Worm (Caenorhabditis elegans) whole organism, L2 larva: ENCODE measurements around the gene C14A4.13.

Experiments used
- F13H6.1 ChIP-seq: sonication (generic microtip); optimal IDR thresholded peaks from 2 replicates; lab custom pipeline; 2016; ENCODE audit warnings: missing genetic modification characterization, missing compliant biosample characterization
- Y55F3AM.14 ChIP-seq: fragments of 200-800 bp; sonication (Bioruptor generic); optimal IDR thresholded peaks from 2 replicates; lab custom pipeline; 2018; ENCODE audit warnings: mild to moderate bottlenecking, missing genetic modification characterization, missing compliant biosample characterization
- ama-1 ChIP-seq: fragments of 150-350 bp; optimal IDR thresholded peaks from 2 replicates; lab custom pipeline; 2018; ENCODE audit warnings: inconsistent platforms
- blmp-1 ChIP-seq: sonication (generic microtip); optimal IDR thresholded peaks from 2 replicates; lab custom pipeline; 2017; ENCODE audit warnings: missing genetic modification characterization, mild to moderate bottlenecking, missing compliant biosample characterization, antibody characterized with exemption, moderate library complexity; ENCODE audit not compliant: insufficient read depth
- ceh-16 ChIP-seq: fragments of 150-350 bp; optimal IDR thresholded peaks from 2 replicates; lab custom pipeline; 2014; ENCODE audit warnings: missing biosample characterization, missing genetic modification characterization
- crh-2 ChIP-seq: sonication (generic microtip); optimal IDR thresholded peaks from 2 replicates; lab custom pipeline; 2017; ENCODE audit warnings: missing biosample characterization, missing genetic modification characterization
- dmd-4 ChIP-seq: sonication (generic microtip); optimal IDR thresholded peaks from 2 replicates; lab custom pipeline; 2017; ENCODE audit warnings: missing biosample characterization, missing genetic modification characterization
- elt-3 ChIP-seq: sonication (generic microtip); optimal IDR thresholded peaks from 2 replicates; lab custom pipeline; 2017; ENCODE audit warnings: missing biosample characterization, missing genetic modification characterization
- fos-1 ChIP-seq: fragments of 150-350 bp; optimal IDR thresholded peaks from 2 replicates; lab custom pipeline; 2014; ENCODE audit warnings: missing biosample characterization, missing genetic modification characterization
- gmeb-1 ChIP-seq: fragments of 150-350 bp; optimal IDR thresholded peaks from 2 replicates; lab custom pipeline; 2014; ENCODE audit warnings: missing biosample characterization, missing genetic modification characterization
- lin-13 ChIP-seq: fragments of 150-350 bp; optimal IDR thresholded peaks from 2 replicates; lab custom pipeline; 2014; ENCODE audit warnings: missing biosample characterization, missing genetic modification reagents, missing genetic modification characterization
- lin-39 ChIP-seq: fragments of 150-350 bp; optimal IDR thresholded peaks from 2 replicates; lab custom pipeline; 2014; ENCODE audit warnings: missing biosample characterization, missing genetic modification reagents, missing genetic modification characterization
- lsy-2 ChIP-seq, 2 experiments: fragments of 150-350 bp in 1 of 2; sonication (generic microtip) in 1 of 2; optimal IDR thresholded peaks; 2 replicates each; lab custom pipeline; 2014 to 2017; ENCODE audit warnings: missing biosample characterization in 2 of 2, missing genetic modification characterization in 2 of 2
- mab-5 ChIP-seq: fragments of 150-350 bp; optimal IDR thresholded peaks from 2 replicates; lab custom pipeline; 2014; ENCODE audit warnings: missing biosample characterization, missing genetic modification characterization
- mbf-1 ChIP-seq: sonication (generic microtip); optimal IDR thresholded peaks from 2 replicates; lab custom pipeline; 2017; ENCODE audit warnings: missing biosample characterization, missing genetic modification characterization
- mdl-1 ChIP-seq, 2 experiments: fragments of 150-350 bp in 1 of 2; sonication (generic microtip) in 1 of 2; optimal IDR thresholded peaks; 2 replicates each; lab custom pipeline; 2017; ENCODE audit warnings: missing biosample characterization in 2 of 2, missing genetic modification characterization in 2 of 2
- nhr-10 ChIP-seq: sonication (generic microtip); optimal IDR thresholded peaks from 2 replicates; lab custom pipeline; 2017; ENCODE audit warnings: missing biosample characterization, missing genetic modification characterization
- nhr-11 ChIP-seq: fragments of 150-350 bp; optimal IDR thresholded peaks from 2 replicates; lab custom pipeline; 2014; ENCODE audit warnings: missing biosample characterization, missing genetic modification characterization
- nhr-129 ChIP-seq: fragments of 150-350 bp; optimal IDR thresholded peaks from 2 replicates; lab custom pipeline; 2014; ENCODE audit warnings: missing biosample characterization, missing genetic modification characterization
- nhr-21 ChIP-seq: fragments of 150-350 bp; optimal IDR thresholded peaks from 2 replicates; lab custom pipeline; 2014; ENCODE audit warnings: missing biosample characterization, missing genetic modification characterization
- nhr-23 ChIP-seq: fragments of 150-350 bp; optimal IDR thresholded peaks from 2 replicates; lab custom pipeline; 2014; ENCODE audit warnings: missing biosample characterization, missing genetic modification reagents, missing genetic modification characterization
- nhr-237 ChIP-seq: fragments of 150-350 bp; optimal IDR thresholded peaks from 2 replicates; lab custom pipeline; 2014; ENCODE audit warnings: missing biosample characterization, missing genetic modification characterization
- nhr-25 ChIP-seq: fragments of 150-350 bp; sonication (generic microtip); optimal IDR thresholded peaks from 3 replicates; lab custom pipeline; 2014; ENCODE audit warnings: missing biosample characterization, missing genetic modification characterization
- nhr-77 ChIP-seq: fragments of 150-350 bp; optimal IDR thresholded peaks from 2 replicates; lab custom pipeline; 2014; ENCODE audit warnings: missing biosample characterization, missing genetic modification characterization
- peb-1 ChIP-seq: fragments of 150-350 bp; optimal IDR thresholded peaks from 2 replicates; lab custom pipeline; 2014; ENCODE audit warnings: missing biosample characterization, missing genetic modification characterization
- skn-1 ChIP-seq: sonication (generic microtip); optimal IDR thresholded peaks from 2 replicates; lab custom pipeline; 2017; ENCODE audit warnings: missing biosample characterization, missing genetic modification characterization
- sma-3 ChIP-seq: sonication (generic microtip); optimal IDR thresholded peaks from 2 replicates; lab custom pipeline; 2016; ENCODE audit warnings: missing genetic modification reagents, missing genetic modification characterization, missing compliant biosample characterization
- sma-9 ChIP-seq, 2 experiments: fragments of 150-350 bp in 1 of 2; sonication (generic microtip) in 1 of 2; optimal IDR thresholded peaks; 2 replicates each; lab custom pipeline; 2014 to 2016; ENCODE audit warnings: missing genetic modification characterization in 2 of 2, mild to moderate bottlenecking in 1 of 2, missing biosample characterization in 1 of 2, missing compliant biosample characterization in 1 of 2, missing genetic modification reagents in 1 of 2, moderate library complexity in 1 of 2
- snpc-4 ChIP-seq: fragments of 150-350 bp; optimal IDR thresholded peaks from 2 replicates; lab custom pipeline; 2014; ENCODE audit warnings: missing biosample characterization, missing genetic modification characterization
- unc-39 ChIP-seq: fragments of 150-350 bp; optimal IDR thresholded peaks from 2 replicates; lab custom pipeline; 2014; ENCODE audit warnings: missing biosample characterization, missing genetic modification characterization
- unc-55 ChIP-seq: fragments of 150-350 bp; sonication (generic microtip); optimal IDR thresholded peaks from 3 replicates; lab custom pipeline; 2014; ENCODE audit warnings: missing biosample characterization, missing genetic modification reagents, missing genetic modification characterization
- unc-62 ChIP-seq: fragments of 150-350 bp; optimal IDR thresholded peaks from 2 replicates; lab custom pipeline; 2014; ENCODE audit warnings: missing biosample characterization, missing genetic modification reagents, missing genetic modification characterization
- zag-1 ChIP-seq: fragments of 150-350 bp; optimal IDR thresholded peaks from 2 replicates; lab custom pipeline; 2014; ENCODE audit warnings: missing biosample characterization, missing genetic modification characterization
- ztf-1 ChIP-seq: fragments of 200-800 bp; sonication (Bioruptor generic); conservative IDR thresholded peaks from 2 replicates; pipeline ENCODE4 v1.3.6; 2022; ENCODE audit warnings: missing genetic modification characterization, missing compliant biosample characterization
- ztf-11 ChIP-seq: sonication (generic microtip); optimal IDR thresholded peaks from 2 replicates; lab custom pipeline; 2017; ENCODE audit warnings: missing biosample characterization, missing genetic modification characterization

The C14A4.13 gene

DNA sequence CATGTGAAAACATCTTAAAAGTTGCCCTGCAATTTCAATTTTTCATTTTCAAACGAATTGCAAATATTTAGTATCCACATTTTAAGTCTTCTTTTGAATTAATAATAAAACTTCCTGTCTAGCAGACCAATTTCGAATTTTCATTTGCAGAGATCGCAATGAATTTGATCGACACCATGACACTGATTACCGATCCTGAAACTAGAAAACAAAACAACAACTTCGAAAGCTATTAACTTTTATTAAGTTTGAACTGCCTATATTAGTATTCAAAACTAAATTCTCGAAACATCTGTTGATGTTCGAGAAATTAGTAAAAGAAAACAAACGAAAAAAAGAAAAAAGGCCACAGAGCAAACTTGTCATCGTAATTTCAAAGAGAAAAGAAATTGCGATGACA lies 44.1 kb upstream of the C14A4.13 start:
- TF ChIP-seq sma-3 (no peak), blmp-1 (tag; lab: Kevin White, UChicago) (no peak), mab-5 (tag; lab: Kevin White, UChicago) (no peak), ama-1 (lab: Kevin White, UChicago) (no peak), sma-9 (GFP tag; optimal IDR thresholded peaks at IDR 0.05; lab: Kevin White, UChicago) (no peak), sma-9 (tag; optimal IDR thresholded peaks at IDR 0.05; lab: Kevin White, UChicago) (no peak), skn-1 (tag; lab: Kevin White, UChicago) (no peak), lin-39 (tag; lab: Kevin White, UChicago) (no peak), unc-39 (tag; lab: Kevin White, UChicago) (no peak), F13H6.1 (tag; lab: Kevin White, UChicago) (no peak), nhr-11 (tag; lab: Kevin White, UChicago) (no peak), dmd-4 (tag; lab: Kevin White, UChicago) (no peak), mdl-1 (tag; optimal IDR thresholded peaks at IDR 0.05; lab: Kevin White, UChicago) (no peak), nhr-237 (tag; lab: Kevin White, UChicago) (no peak), snpc-4 (tag; lab: Kevin White, UChicago) (no peak), ztf-1 (GFP tag; lab: Robert Waterston, UW) (no peak), nhr-25 (tag; lab: Kevin White, UChicago) (no peak), zag-1 (no peak), nhr-21 (tag; lab: Kevin White, UChicago) (no peak)

DNA sequence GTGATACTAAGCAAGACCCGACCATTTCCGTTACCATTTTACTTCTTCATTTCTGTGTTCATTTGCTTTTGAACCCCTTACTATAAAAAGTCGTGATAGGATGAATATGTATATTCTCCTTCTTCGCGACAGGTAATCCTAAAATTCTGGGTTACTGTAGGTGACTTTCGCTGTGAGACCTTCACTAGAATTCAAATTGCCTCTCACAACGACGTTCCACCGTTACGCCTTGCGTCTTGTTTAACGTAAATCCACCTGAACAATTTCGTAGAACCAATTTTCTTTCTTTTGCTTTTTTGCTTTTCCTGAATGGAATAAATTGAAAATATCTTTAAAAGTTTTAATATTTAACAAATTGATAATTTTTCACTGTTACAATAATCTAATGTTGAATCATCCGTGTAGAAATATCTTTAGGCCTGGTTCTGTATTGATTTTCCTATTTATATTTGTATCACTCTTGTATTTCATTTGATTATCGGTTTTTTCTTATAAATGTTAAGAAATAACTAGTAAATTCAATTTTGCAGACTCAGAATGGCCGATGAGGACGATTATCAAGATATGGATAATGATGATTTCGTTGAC lies 39.3 kb upstream of the C14A4.13 start, which contains the start of gene rpb-6:
TSS of gene rpb-6 (plus strand) at position 538 of the 588 bp plus-strand sequence.
- TF ChIP-seq ceh-16 = no peak
- no peak for TF ChIP-seq mab-5 (tag; lab: Kevin White, UChicago)
- peak; percentile 56 for TF ChIP-seq unc-55 (GFP tag; lab: Kevin White, UChicago)
- TF ChIP-seq blmp-1 (tag; lab: Kevin White, UChicago) = no peak
- TF ChIP-seq gmeb-1 (tag; lab: Kevin White, UChicago) = peak; percentile 78
- TF ChIP-seq lsy-2 (tag; optimal IDR thresholded peaks at IDR 0.05; lab: Kevin White, UChicago) = peak in 1 of 2 experiments; percentile 59

DNA sequence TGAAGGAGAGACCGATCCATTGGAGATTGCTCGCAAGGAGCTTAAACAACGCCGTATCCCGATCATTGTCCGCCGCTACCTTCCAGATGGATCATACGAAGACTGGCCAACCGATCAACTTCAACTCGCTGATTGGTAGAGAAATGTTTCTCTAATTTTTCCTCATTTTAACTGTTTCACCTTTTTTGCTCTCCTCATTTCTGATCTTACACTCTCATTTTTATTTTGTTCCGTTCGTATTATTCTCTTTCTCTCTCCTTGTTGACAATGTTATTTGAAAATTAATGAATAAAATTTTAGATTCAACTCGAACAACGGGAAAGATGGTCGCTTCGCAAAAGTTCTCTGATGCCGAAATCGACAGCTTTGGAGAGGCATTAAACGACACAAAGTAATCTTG lies 38.6 kb upstream of the C14A4.13 start, which contains the start of gene dohh-1:
TSS of gene dohh-1 (plus strand) at position 301 of the 400 bp plus-strand sequence.
- TF ChIP-seq zag-1 (no peak), unc-39 (tag; lab: Kevin White, UChicago) (no peak), sma-3 (no peak), lsy-2 (tag; optimal IDR thresholded peaks at IDR 0.05; lab: Kevin White, UChicago) (no peak), peb-1 (tag; lab: Kevin White, UChicago) (no peak), sma-9 (GFP tag; optimal IDR thresholded peaks at IDR 0.05; lab: Kevin White, UChicago) (no peak), sma-9 (tag; optimal IDR thresholded peaks at IDR 0.05; lab: Kevin White, UChicago) (no peak), nhr-129 (tag; lab: Kevin White, UChicago) (no peak), nhr-77 (tag; lab: Kevin White, UChicago) (no peak), elt-3 (tag; lab: Kevin White, UChicago) (no peak), ztf-11 (tag; lab: Kevin White, UChicago) (no peak), nhr-23 (tag; lab: Kevin White, UChicago) (no peak)

DNA sequence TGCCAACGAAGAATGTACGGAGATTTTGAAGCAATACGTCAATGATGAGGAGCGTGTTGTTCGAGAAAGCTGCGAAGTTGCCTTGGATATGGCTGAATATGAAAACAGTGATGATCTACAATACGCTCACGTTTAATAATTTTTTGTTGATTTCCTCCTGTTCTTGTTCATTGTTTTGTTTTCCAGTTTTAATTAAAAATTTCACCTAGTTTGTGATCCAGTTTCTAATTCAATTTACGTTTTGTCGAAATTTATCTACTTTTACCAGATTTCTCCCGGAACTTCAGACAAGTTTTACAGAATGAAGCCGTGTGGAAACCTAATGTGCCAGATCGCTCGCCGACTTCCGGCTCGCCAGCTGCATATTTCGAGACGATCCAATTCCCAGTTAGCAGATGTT lies 37.4 kb upstream of the C14A4.13 start, which contains the start of gene dap-3:
TSS of gene dap-3 (plus strand) at position 301 of the 400 bp plus-strand sequence.
- TF ChIP-seq nhr-11 (tag; lab: Kevin White, UChicago) = no peak
- TF ChIP-seq Y55F3AM.14 (GFP tag; lab: Kevin White, UChicago) = no peak
- TF ChIP-seq mab-5 (tag; lab: Kevin White, UChicago) = no peak
- no peak for TF ChIP-seq blmp-1 (tag; lab: Kevin White, UChicago)
- no peak for TF ChIP-seq zag-1
- TF ChIP-seq F13H6.1 (tag; lab: Kevin White, UChicago) = no peak
- no peak for TF ChIP-seq nhr-10
- no peak for TF ChIP-seq nhr-25 (tag; lab: Kevin White, UChicago)

DNA sequence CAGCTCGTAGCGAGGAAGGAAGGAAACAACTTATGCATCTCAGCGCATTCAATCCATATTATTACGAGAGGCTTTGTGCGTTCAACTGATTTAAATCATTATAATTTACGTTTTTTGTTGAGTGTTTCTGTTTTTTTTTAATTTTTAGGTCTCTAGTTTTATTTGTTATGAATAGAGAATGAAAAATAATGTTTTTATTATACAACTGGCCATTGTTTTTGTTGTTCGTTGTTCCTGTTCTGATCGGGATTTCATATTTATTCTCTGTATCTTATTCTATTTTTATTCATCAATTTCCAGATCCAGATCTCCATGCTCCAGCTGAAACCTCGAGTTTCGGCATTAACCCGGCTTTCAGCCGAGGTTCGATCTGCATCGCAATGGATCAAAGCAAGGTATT lies 35.9 kb upstream of the C14A4.13 start, which contains the start of gene mrps-22:
TSS of gene mrps-22 (plus strand) at position 301 of the 400 bp plus-strand sequence.
- no peak for TF ChIP-seq nhr-25 (tag; lab: Kevin White, UChicago)
- no peak for TF ChIP-seq lin-13 (GFP tag; lab: Kevin White, UChicago)
- TF ChIP-seq nhr-77 (tag; lab: Kevin White, UChicago) = no peak
- TF ChIP-seq skn-1 (tag; lab: Kevin White, UChicago) = no peak
- TF ChIP-seq nhr-129 (tag; lab: Kevin White, UChicago) = no peak
- TF ChIP-seq unc-62 (GFP tag; lab: Kevin White, UChicago) = no peak
- TF ChIP-seq ceh-16 = no peak
- TF ChIP-seq sma-9 (GFP tag; optimal IDR thresholded peaks at IDR 0.05; lab: Kevin White, UChicago) = no peak
- no peak for TF ChIP-seq sma-9 (tag; optimal IDR thresholded peaks at IDR 0.05; lab: Kevin White, UChicago)
- no peak for TF ChIP-seq unc-39 (tag; lab: Kevin White, UChicago)
- TF ChIP-seq nhr-23 (tag; lab: Kevin White, UChicago) = no peak
- no peak for TF ChIP-seq fos-1
- no peak for TF ChIP-seq dmd-4 (tag; lab: Kevin White, UChicago)
- no peak for TF ChIP-seq mbf-1
- TF ChIP-seq nhr-11 (tag; lab: Kevin White, UChicago) = no peak
- no peak for TF ChIP-seq nhr-21 (tag; lab: Kevin White, UChicago)
- TF ChIP-seq snpc-4 (tag; lab: Kevin White, UChicago) = no peak
- no peak for TF ChIP-seq crh-2 (tag; lab: Kevin White, UChicago)
